Worm (Caenorhabditis elegans) whole organism, L4/young adult: ENCODE results near the gene Y12A6A.1.

Experiments
- W03F9.2 ChIP-seq: fragments of 150-350 bp; optimal IDR thresholded peaks from 2 replicates; lab custom pipeline; 2014; ENCODE audit warnings: missing biosample characterization, missing genetic modification characterization
- dao-5 ChIP-seq: sonication (generic microtip); optimal IDR thresholded peaks from 2 replicates; lab custom pipeline; 2016; ENCODE audit warnings: missing genotype, missing genetic modification characterization, moderate library complexity, missing compliant biosample characterization
- him-1 ChIP-seq: sonication (generic microtip); optimal IDR thresholded peaks from 2 replicates; lab custom pipeline; 2016; ENCODE audit warnings: missing genotype, missing genetic modification reagents, missing genetic modification characterization, missing compliant biosample characterization

- no peak for TF ChIP-seq dao-5
- TF ChIP-seq him-1 = no peak
- no peak for TF ChIP-seq W03F9.2
Measured at ce11 chrX:13632245-13632644, 10.7 kb upstream of the Y12A6A.1 start.
